Worm (Caenorhabditis elegans) whole organism, early embryonic: ENCODE data around the gene adk-1.

Experiments
- B0310.2 ChIP-seq: sonication (generic microtip); optimal IDR thresholded peaks from 2 replicates; lab custom pipeline; 2016; ENCODE audit warnings: mild to moderate bottlenecking, missing genetic modification characterization, missing compliant biosample characterization
- F13C5.2 ChIP-seq: sonication (generic microtip); optimal IDR thresholded peaks from 2 replicates; lab custom pipeline; 2017; ENCODE audit warnings: mild to moderate bottlenecking, missing genetic modification characterization, inconsistent platforms, missing compliant biosample characterization
- aly-1 ChIP-seq: sonication (generic microtip); optimal IDR thresholded peaks from 2 replicates; lab custom pipeline; 2016; ENCODE audit warnings: missing genetic modification characterization, missing compliant biosample characterization
- ama-1 ChIP-seq: fragments of 150-350 bp; optimal IDR thresholded peaks from 2 replicates; lab custom pipeline; 2014
- ceh-13 ChIP-seq: fragments of 200-800 bp; sonication (Bioruptor generic); optimal IDR thresholded peaks from 2 replicates; lab custom pipeline; 2018; ENCODE audit warnings: mild to moderate bottlenecking, missing genetic modification characterization, missing compliant biosample characterization
- ceh-36 ChIP-seq: sonication (generic microtip); optimal IDR thresholded peaks from 2 replicates; lab custom pipeline; 2016; ENCODE audit warnings: missing genetic modification characterization, inconsistent platforms, missing compliant biosample characterization
- ets-7 ChIP-seq: sonication (generic microtip); optimal IDR thresholded peaks from 2 replicates; lab custom pipeline; 2016; ENCODE audit warnings: missing genotype, missing genetic modification characterization, missing compliant biosample characterization
- flt-1 ChIP-seq: fragments of 200-800 bp; sonication (Bioruptor generic); IDR thresholded peaks from 2 replicates; pipeline ENCODE4 v1.3.6; 2022; ENCODE audit warnings: missing genetic modification characterization, missing compliant biosample characterization
- hmg-4 ChIP-seq: fragments of 200-800 bp; sonication (Bioruptor generic); optimal IDR thresholded peaks from 2 replicates; lab custom pipeline; 2018; ENCODE audit warnings: mild to moderate bottlenecking, missing genetic modification characterization, missing compliant biosample characterization
- pes-1 ChIP-seq: fragments of 200-800 bp; sonication (Bioruptor generic); IDR thresholded peaks from 2 replicates; pipeline ENCODE4 v1.3.6; 2022; ENCODE audit warnings: missing genetic modification reagents, missing genetic modification characterization, missing compliant biosample characterization
- scrt-1 ChIP-seq: fragments of 200-800 bp; sonication (Bioruptor generic); IDR thresholded peaks from 2 replicates; pipeline ENCODE4 v1.3.6; 2022; ENCODE audit warnings: missing genetic modification characterization, missing compliant biosample characterization
- sea-1 ChIP-seq: fragments of 200-800 bp; sonication (Bioruptor generic); conservative IDR thresholded peaks from 2 replicates; pipeline ENCODE4 v1.3.6; 2022; ENCODE audit warnings: missing genetic modification characterization, missing compliant biosample characterization
- tbx-11 ChIP-seq: fragments of 200-800 bp; sonication (Bioruptor generic); IDR thresholded peaks from 2 replicates; pipeline ENCODE4 v1.3.6; 2022; ENCODE audit warnings: missing genetic modification characterization, missing compliant biosample characterization
- tra-4 ChIP-seq: sonication (generic microtip); optimal IDR thresholded peaks from 2 replicates; lab custom pipeline; 2017; ENCODE audit warnings: missing genetic modification characterization, missing compliant biosample characterization

ce11 chrIV:11212978-11213377 is 2.3 kb upstream of the adk-1 start:
- no peak for TF ChIP-seq tra-4 (tag; lab: Kevin White, UChicago)
- TF ChIP-seq pes-1 (GFP tag; lab: Robert Waterston, UW) = no peak
- TF ChIP-seq ama-1 (lab: Kevin White, UChicago) = no peak
- TF ChIP-seq F13C5.2 = no peak
- TF ChIP-seq ceh-36 (tag; lab: Kevin White, UChicago) = no peak
- TF ChIP-seq B0310.2 (tag; lab: Kevin White, UChicago) = no peak
- no peak for TF ChIP-seq flt-1
- no peak for TF ChIP-seq ets-7 (tag; lab: Kevin White, UChicago)
- no peak for TF ChIP-seq scrt-1 (GFP tag; lab: Robert Waterston, UW)
- TF ChIP-seq hmg-4 (GFP tag; lab: Kevin White, UChicago) = no peak
- no peak for TF ChIP-seq tbx-11 (GFP tag; lab: Robert Waterston, UW)
- TF ChIP-seq aly-1 = no peak
- no peak for TF ChIP-seq ceh-13 (GFP tag; lab: Kevin White, UChicago)
- TF ChIP-seq sea-1 (GFP tag; lab: Robert Waterston, UW) = no peak
